Worm (Caenorhabditis elegans) whole organism, early embryonic: ENCODE measurements around the gene F13E9.5.

Source experiments
- B0310.2 ChIP-seq: sonication (generic microtip); optimal IDR thresholded peaks from 2 replicates; lab custom pipeline; 2016; ENCODE audit warnings: mild to moderate bottlenecking, missing genetic modification characterization, missing compliant biosample characterization
- F13C5.2 ChIP-seq: sonication (generic microtip); optimal IDR thresholded peaks from 2 replicates; lab custom pipeline; 2017; ENCODE audit warnings: mild to moderate bottlenecking, missing genetic modification characterization, inconsistent platforms, missing compliant biosample characterization
- aly-1 ChIP-seq: sonication (generic microtip); optimal IDR thresholded peaks from 2 replicates; lab custom pipeline; 2016; ENCODE audit warnings: missing genetic modification characterization, missing compliant biosample characterization
- ama-1 ChIP-seq: fragments of 150-350 bp; optimal IDR thresholded peaks from 2 replicates; lab custom pipeline; 2014
- ceh-13 ChIP-seq: fragments of 200-800 bp; sonication (Bioruptor generic); optimal IDR thresholded peaks from 2 replicates; lab custom pipeline; 2018; ENCODE audit warnings: mild to moderate bottlenecking, missing genetic modification characterization, missing compliant biosample characterization
- ceh-36 ChIP-seq: sonication (generic microtip); optimal IDR thresholded peaks from 2 replicates; lab custom pipeline; 2016; ENCODE audit warnings: missing genetic modification characterization, inconsistent platforms, missing compliant biosample characterization
- ets-7 ChIP-seq: sonication (generic microtip); optimal IDR thresholded peaks from 2 replicates; lab custom pipeline; 2016; ENCODE audit warnings: missing genotype, missing genetic modification characterization, missing compliant biosample characterization
- flt-1 ChIP-seq: fragments of 200-800 bp; sonication (Bioruptor generic); IDR thresholded peaks from 2 replicates; pipeline ENCODE4 v1.3.6; 2022; ENCODE audit warnings: missing genetic modification characterization, missing compliant biosample characterization
- hmbx-1 ChIP-seq: sonication (generic microtip); optimal IDR thresholded peaks from 2 replicates; lab custom pipeline; 2016; ENCODE audit warnings: mild to moderate bottlenecking, missing genetic modification characterization, missing compliant biosample characterization
- hmg-4 ChIP-seq: fragments of 200-800 bp; sonication (Bioruptor generic); optimal IDR thresholded peaks from 2 replicates; lab custom pipeline; 2018; ENCODE audit warnings: mild to moderate bottlenecking, missing genetic modification characterization, missing compliant biosample characterization
- hnd-1 ChIP-seq: sonication (generic microtip); optimal IDR thresholded peaks from 2 replicates; lab custom pipeline; 2016; ENCODE audit warnings: missing genetic modification characterization, missing compliant biosample characterization
- pes-1 ChIP-seq: fragments of 200-800 bp; sonication (Bioruptor generic); IDR thresholded peaks from 2 replicates; pipeline ENCODE4 v1.3.6; 2022; ENCODE audit warnings: missing genetic modification reagents, missing genetic modification characterization, missing compliant biosample characterization
- scrt-1 ChIP-seq: fragments of 200-800 bp; sonication (Bioruptor generic); IDR thresholded peaks from 2 replicates; pipeline ENCODE4 v1.3.6; 2022; ENCODE audit warnings: missing genetic modification characterization, missing compliant biosample characterization
- sea-1 ChIP-seq: fragments of 200-800 bp; sonication (Bioruptor generic); conservative IDR thresholded peaks from 2 replicates; pipeline ENCODE4 v1.3.6; 2022; ENCODE audit warnings: missing genetic modification characterization, missing compliant biosample characterization
- tbx-11 ChIP-seq: fragments of 200-800 bp; sonication (Bioruptor generic); IDR thresholded peaks from 2 replicates; pipeline ENCODE4 v1.3.6; 2022; ENCODE audit warnings: missing genetic modification characterization, missing compliant biosample characterization
- tbx-37 ChIP-seq: fragments of 200-800 bp; sonication (Bioruptor generic); conservative IDR thresholded peaks from 2 replicates; pipeline ENCODE4 v1.3.6; 2022; ENCODE audit warnings: missing genetic modification reagents, missing genetic modification characterization, missing compliant biosample characterization
- tra-4 ChIP-seq: sonication (generic microtip); optimal IDR thresholded peaks from 2 replicates; lab custom pipeline; 2017; ENCODE audit warnings: missing genetic modification characterization, missing compliant biosample characterization

The F13E9.5 gene

DNA sequence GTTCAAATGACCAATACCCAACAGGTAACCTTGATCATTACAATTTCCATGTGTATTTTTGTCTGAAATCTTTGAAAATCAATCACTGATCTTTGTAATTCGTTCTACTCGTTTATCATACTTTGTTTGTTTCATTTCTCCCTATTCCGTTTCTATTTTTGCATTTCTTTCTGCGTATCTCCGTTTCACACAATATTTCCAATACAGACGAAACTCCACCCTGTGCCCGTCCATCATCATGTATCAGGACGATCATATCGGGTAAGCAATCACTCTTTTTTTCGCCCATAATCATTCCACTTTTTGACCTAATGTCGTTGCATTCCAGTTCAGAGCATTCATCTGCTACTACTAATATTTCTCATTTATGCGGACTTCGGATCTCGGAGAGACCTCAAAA is 25.5 kb upstream of the F13E9.5 start, which contains the start of gene pyk-2:
TSS of gene pyk-2 (plus strand) at position 206 of the 400 bp plus-strand sequence.
- TF ChIP-seq aly-1 (no peak), ceh-13 (no peak), ama-1 (no peak), hmbx-1 (tag; lab: Kevin White, UChicago) (no peak), ets-7 (no peak), hnd-1 (no peak), hmg-4 (GFP tag; lab: Kevin White, UChicago) (no peak), tbx-37 (GFP tag; lab: Robert Waterston, UW) (no peak), tbx-11 (GFP tag; lab: Robert Waterston, UW) (no peak), tra-4 (tag; lab: Kevin White, UChicago) (no peak), sea-1 (no peak), pes-1 (no peak)

ce11 chrIV:10909206-10909605 is 25.0 kb upstream of the F13E9.5 start, which contains the start of gene ZK596.2:
ZK596.2 (minus strand) TSS chrIV:10909306.
- TF ChIP-seq ets-7 (no peak), pes-1 (no peak), tbx-37 (GFP tag; lab: Robert Waterston, UW) (no peak), hnd-1 (no peak), tra-4 (tag; lab: Kevin White, UChicago) (no peak), tbx-11 (GFP tag; lab: Robert Waterston, UW) (no peak), B0310.2 (tag; lab: Kevin White, UChicago) (no peak), F13C5.2 (tag; lab: Kevin White, UChicago) (no peak), hmg-4 (GFP tag; lab: Kevin White, UChicago) (no peak), flt-1 (no peak), sea-1 (no peak), scrt-1 (GFP tag; lab: Robert Waterston, UW) (no peak), ceh-13 (no peak), hmbx-1 (tag; lab: Kevin White, UChicago) (no peak)

DNA sequence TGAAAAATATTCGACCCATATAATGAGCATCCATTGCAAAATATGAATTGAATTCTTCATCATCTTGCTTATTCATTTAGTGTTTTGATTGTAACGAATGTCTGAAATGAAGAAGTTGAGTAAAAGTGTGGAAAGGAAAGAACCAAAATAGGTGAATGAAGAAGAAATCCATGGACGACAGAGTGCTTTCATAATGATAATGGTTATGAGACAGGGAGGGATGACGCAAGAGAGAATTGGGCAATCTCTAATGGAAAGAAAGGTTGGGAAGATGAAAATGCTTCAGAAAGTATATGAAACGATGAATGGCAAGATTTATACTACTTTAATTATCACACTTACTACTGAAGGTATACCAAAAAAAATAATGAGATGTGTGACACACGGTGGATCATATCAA is 20.1 kb upstream of the F13E9.5 start, which contains the start of gene ZK596.3:
TSS of gene ZK596.3 (minus strand) at position 101 of the 400 bp plus-strand sequence.
- TF ChIP-seq sea-1 (no peak), scrt-1 (GFP tag; lab: Robert Waterston, UW) (no peak), hmbx-1 (tag; lab: Kevin White, UChicago) (no peak), tbx-37 (GFP tag; lab: Robert Waterston, UW) (no peak), flt-1 (no peak), ceh-36 (tag; lab: Kevin White, UChicago) (no peak), ama-1 (no peak), hmg-4 (GFP tag; lab: Kevin White, UChicago) (no peak), pes-1 (no peak)

- no peak for TF ChIP-seq tbx-37 (GFP tag; lab: Robert Waterston, UW)
- TF ChIP-seq ama-1, result no peak
- TF ChIP-seq aly-1, result no peak
- no peak for TF ChIP-seq sea-1
- no peak for TF ChIP-seq hnd-1
- no peak for TF ChIP-seq ets-7
- no peak for TF ChIP-seq hmg-4 (GFP tag; lab: Kevin White, UChicago)
- TF ChIP-seq tbx-11 (GFP tag; lab: Robert Waterston, UW), result no peak
- TF ChIP-seq pes-1, result no peak
- TF ChIP-seq ceh-36 (tag; lab: Kevin White, UChicago), result no peak
- no peak for TF ChIP-seq hmbx-1 (tag; lab: Kevin White, UChicago)
- no peak for TF ChIP-seq ceh-13
- TF ChIP-seq flt-1, result no peak
- no peak for TF ChIP-seq F13C5.2 (tag; lab: Kevin White, UChicago)
- no peak for TF ChIP-seq B0310.2 (tag; lab: Kevin White, UChicago)
- TF ChIP-seq tra-4 (tag; lab: Kevin White, UChicago), result no peak
- TF ChIP-seq scrt-1 (GFP tag; lab: Robert Waterston, UW), result no peak
Measured at ce11 chrIV:10902476-10902875, 18.3 kb upstream of the F13E9.5 start.

DNA sequence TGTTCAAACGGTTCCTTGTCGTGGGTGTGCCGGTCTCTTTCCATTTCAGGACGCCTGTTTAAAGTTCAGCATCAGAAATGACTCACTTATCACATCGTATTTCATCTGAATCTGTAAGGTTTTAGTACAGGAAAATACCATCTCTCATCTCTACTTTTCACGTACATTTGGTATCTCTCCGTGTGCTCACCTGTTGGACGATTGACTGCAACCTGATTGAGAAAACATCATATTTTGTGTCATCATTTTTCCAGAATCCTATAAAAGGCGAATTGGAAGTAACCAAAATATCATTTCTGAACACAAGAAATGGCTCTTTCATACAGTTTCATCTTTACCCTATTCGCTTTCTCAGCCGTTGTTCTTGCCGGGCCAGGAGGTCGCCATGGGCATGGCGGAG is 15.9 kb upstream of the F13E9.5 start, which contains the start of gene srlf-30:
TSS of gene srlf-30 (plus strand) at position 301 of the 400 bp plus-strand sequence.
- no peak for TF ChIP-seq tbx-11 (GFP tag; lab: Robert Waterston, UW)
- no peak for TF ChIP-seq tbx-37 (GFP tag; lab: Robert Waterston, UW)
- TF ChIP-seq hmg-4 (GFP tag; lab: Kevin White, UChicago), result no peak
- no peak for TF ChIP-seq scrt-1 (GFP tag; lab: Robert Waterston, UW)
- TF ChIP-seq ets-7, result no peak
- no peak for TF ChIP-seq ama-1
- no peak for TF ChIP-seq hmbx-1 (tag; lab: Kevin White, UChicago)
- no peak for TF ChIP-seq pes-1
- no peak for TF ChIP-seq sea-1
- no peak for TF ChIP-seq B0310.2 (tag; lab: Kevin White, UChicago)
- no peak for TF ChIP-seq ceh-36 (tag; lab: Kevin White, UChicago)
- TF ChIP-seq flt-1, result no peak
- TF ChIP-seq tra-4 (tag; lab: Kevin White, UChicago), result no peak
- no peak for TF ChIP-seq aly-1
- TF ChIP-seq hnd-1, result no peak
- no peak for TF ChIP-seq F13C5.2 (tag; lab: Kevin White, UChicago)
- no peak for TF ChIP-seq ceh-13

ce11 chrIV:10899091-10899490 is 14.9 kb upstream of the F13E9.5 start, which contains the start of the genes F13E9.9 and F13E9.19:
F13E9.9 (minus strand) TSS chrIV:10899191.
F13E9.19 (plus strand) TSS chrIV:10899406.
- TF ChIP-seq tra-4 (tag; lab: Kevin White, UChicago) (no peak), sea-1 (no peak), flt-1 (no peak), aly-1 (no peak), B0310.2 (tag; lab: Kevin White, UChicago) (no peak), ceh-13 (no peak), hnd-1 (no peak), F13C5.2 (tag; lab: Kevin White, UChicago) (no peak), tbx-11 (GFP tag; lab: Robert Waterston, UW) (no peak)

DNA sequence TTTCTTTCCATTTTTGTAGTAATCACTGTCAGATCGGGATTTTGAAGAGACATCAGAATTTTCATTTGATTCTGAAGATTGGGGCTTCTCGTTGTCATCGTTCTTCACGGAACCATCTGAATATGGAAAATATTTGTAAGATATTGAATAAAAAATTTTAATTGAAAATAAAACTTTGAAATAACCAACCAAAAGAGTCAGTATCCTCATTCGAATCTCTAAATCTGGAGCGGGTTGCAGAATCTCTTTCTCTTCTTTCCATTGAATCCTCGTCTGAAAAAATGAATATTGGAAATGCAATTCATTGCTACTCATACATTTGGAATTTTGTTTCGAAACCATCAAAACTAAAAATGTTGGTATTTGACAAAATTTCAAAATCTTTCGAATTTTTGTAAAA is 14.0 kb upstream of the F13E9.5 start:
- no peak for TF ChIP-seq B0310.2 (tag; lab: Kevin White, UChicago)
- no peak for TF ChIP-seq pes-1
- TF ChIP-seq F13C5.2 (tag; lab: Kevin White, UChicago), result no peak
- no peak for TF ChIP-seq ceh-36 (tag; lab: Kevin White, UChicago)
- no peak for TF ChIP-seq scrt-1 (GFP tag; lab: Robert Waterston, UW)
- TF ChIP-seq hnd-1, result no peak
- TF ChIP-seq flt-1, result no peak
- TF ChIP-seq aly-1, result no peak
- no peak for TF ChIP-seq sea-1
- TF ChIP-seq hmg-4 (GFP tag; lab: Kevin White, UChicago), result no peak
- no peak for TF ChIP-seq tbx-11 (GFP tag; lab: Robert Waterston, UW)
